Fruit fly (Drosophila melanogaster) whole organism, adult: Measurements from ENCODE around the gene BORCS5.

Source experiments
- CG11617 ChIP-seq: fragments of 200-800 bp; sonication (Bioruptor generic); optimal IDR thresholded peaks from 2 replicates; lab custom pipeline; 2017; ENCODE audit warnings: mild to moderate bottlenecking, missing biosample characterization, missing genetic modification reagents, missing genetic modification characterization
- CG12768 ChIP-seq: fragments of 200-800 bp; sonication (Bioruptor generic); optimal IDR thresholded peaks from 2 replicates; lab custom pipeline; 2017; ENCODE audit warnings: missing biosample characterization, missing genetic modification characterization, mild to moderate bottlenecking, moderate library complexity, missing genetic modification reagents
- CG14711 ChIP-seq: fragments of 200-800 bp; sonication (Bioruptor generic); optimal IDR thresholded peaks from 2 replicates; lab custom pipeline; 2018; ENCODE audit warnings: missing biosample characterization, mild to moderate bottlenecking, missing genetic modification characterization, moderate library complexity
- CG1620 ChIP-seq: fragments of 200-800 bp; sonication (Bioruptor generic); optimal IDR thresholded peaks from 2 replicates; lab custom pipeline; 2016; ENCODE audit warnings: missing biosample characterization, missing genetic modification characterization
- CG33017 ChIP-seq: fragments of 200-800 bp; sonication (Bioruptor generic); optimal IDR thresholded peaks from 2 replicates; lab custom pipeline; 2018; ENCODE audit warnings: missing biosample characterization, mild to moderate bottlenecking, missing genetic modification characterization, moderate library complexity
- CG5204 ChIP-seq: fragments of 200-800 bp; sonication (Bioruptor generic); optimal IDR thresholded peaks from 2 replicates; lab custom pipeline; 2016; ENCODE audit warnings: missing biosample characterization, missing genetic modification characterization
- CG7045 ChIP-seq: fragments of 200-800 bp; sonication (Bioruptor generic); optimal IDR thresholded peaks from 2 replicates; lab custom pipeline; 2017; ENCODE audit warnings: missing biosample characterization, mild to moderate bottlenecking, missing genetic modification characterization
- CG7101 ChIP-seq: fragments of 200-800 bp; sonication (Bioruptor generic); optimal IDR thresholded peaks from 2 replicates; lab custom pipeline; 2018; ENCODE audit warnings: missing biosample characterization, mild to moderate bottlenecking, missing genetic modification characterization, moderate library complexity
- Clk ChIP-seq: fragments of 200-800 bp; sonication (Bioruptor generic); optimal IDR thresholded peaks from 2 replicates; lab custom pipeline; 2017; ENCODE audit warnings: missing biosample characterization, missing genetic modification characterization
- Crg-1 ChIP-seq: fragments of 200-800 bp; sonication (Bioruptor generic); optimal IDR thresholded peaks from 2 replicates; lab custom pipeline; 2016; ENCODE audit warnings: missing biosample characterization, missing genetic modification characterization
- Hr96 ChIP-seq: fragments of 200-800 bp; sonication (Bioruptor generic); optimal IDR thresholded peaks from 2 replicates; lab custom pipeline; 2016; ENCODE audit warnings: missing biosample characterization, missing genetic modification characterization
- Mnt ChIP-seq: fragments of 200-800 bp; sonication (Bioruptor generic); optimal IDR thresholded peaks from 2 replicates; lab custom pipeline; 2016; ENCODE audit warnings: missing biosample characterization, mild to moderate bottlenecking, missing genetic modification characterization
- bab1 ChIP-seq: fragments of 200-800 bp; sonication (Bioruptor generic); optimal IDR thresholded peaks from 3 replicates; lab custom pipeline; 2019; ENCODE audit warnings: missing biosample characterization, mild to moderate bottlenecking, missing genetic modification characterization, moderate library complexity
- cic ChIP-seq: fragments of 200-800 bp; sonication (Bioruptor generic); optimal IDR thresholded peaks from 2 replicates; lab custom pipeline; 2017; ENCODE audit warnings: missing biosample characterization, mild to moderate bottlenecking, missing genetic modification characterization, moderate library complexity
- cnc ChIP-seq, 2 experiments: fragments of >200 bp; optimal IDR thresholded peaks; 2 replicates each; lab custom pipeline; 2017
- kay ChIP-seq: fragments of 200-800 bp; sonication (Bioruptor generic); peaks from one replicate; lab custom pipeline; 2016; ENCODE audit warnings: missing biosample characterization, missing genetic modification characterization, borderline replicate concordance
- ovo ChIP-seq: fragments of 200-800 bp; sonication (Bioruptor generic); optimal IDR thresholded peaks from 2 replicates; lab custom pipeline; 2016; ENCODE audit warnings: missing biosample characterization, missing genetic modification characterization
- pad ChIP-seq: fragments of 200-800 bp; sonication (Bioruptor generic); optimal IDR thresholded peaks from 3 replicates; lab custom pipeline; 2017; ENCODE audit warnings: missing biosample characterization, missing genetic modification characterization, mild to moderate bottlenecking, moderate library complexity, missing genetic modification reagents
- tj ChIP-seq: fragments of 200-800 bp; sonication (Bioruptor generic); optimal IDR thresholded peaks from 3 replicates; lab custom pipeline; 2017; ENCODE audit warnings: missing biosample characterization, mild to moderate bottlenecking, missing genetic modification characterization, moderate library complexity
- toe ChIP-seq: fragments of 200-800 bp; sonication (Bioruptor generic); optimal IDR thresholded peaks from 2 replicates; lab custom pipeline; 2016; ENCODE audit warnings: missing biosample characterization, missing genetic modification characterization

BORCS5 gene

DNA sequence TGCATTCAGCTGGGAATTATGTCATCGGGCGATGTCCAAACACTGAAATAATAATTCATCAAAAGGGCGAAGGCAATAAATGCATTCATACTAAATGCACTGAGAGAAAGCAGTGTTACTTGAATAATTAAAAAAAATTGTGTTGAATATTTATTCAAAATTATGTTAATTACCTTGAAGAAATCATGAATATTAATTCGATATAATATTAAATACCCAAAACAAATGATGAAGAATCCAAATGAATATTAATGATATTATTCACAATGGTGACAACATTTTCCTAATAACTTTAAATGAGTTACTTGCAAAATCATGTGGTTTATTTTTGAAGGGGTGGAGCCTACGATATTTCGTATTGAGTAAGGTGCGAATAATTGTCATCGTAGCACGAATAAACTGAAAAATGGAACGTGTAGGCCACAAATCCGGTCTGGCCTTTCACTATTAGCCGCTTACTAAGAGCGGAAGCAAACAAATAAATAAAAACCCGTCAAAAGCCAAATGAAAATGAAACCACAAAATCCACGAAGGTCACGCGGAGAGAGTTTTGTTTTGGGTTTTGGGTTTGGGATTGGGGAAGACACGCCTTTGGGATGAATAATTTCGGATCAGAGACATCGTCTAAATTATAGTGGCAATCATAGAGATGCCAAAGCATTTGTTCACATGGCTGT, 30.7 kb downstream of the BORCS5 start:
- TF ChIP-seq bab1 = no peak
- TF ChIP-seq CG12768 (GFP tag; lab: Kevin White, UChicago) = no peak

DNA sequence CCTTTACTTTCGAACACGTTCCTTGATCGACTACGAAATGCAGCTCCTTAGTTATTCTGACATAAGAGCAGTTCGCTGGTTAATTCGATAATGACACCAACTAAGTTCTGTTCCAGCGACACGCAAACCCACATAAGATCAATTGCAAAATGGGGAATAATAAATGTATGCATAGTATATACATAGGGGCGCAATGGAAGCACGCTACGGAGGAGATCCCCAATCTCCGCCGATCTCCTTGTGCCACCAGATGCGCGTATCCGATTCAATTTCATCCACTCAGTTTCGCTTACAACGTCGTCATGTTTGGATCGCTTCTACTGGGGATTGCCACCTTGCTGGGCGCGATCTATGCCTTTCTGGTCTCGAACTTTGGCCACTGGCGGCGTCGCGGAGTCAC, 33.3 kb downstream of the BORCS5 start, which contains the start of gene Cyp28c1:
Gene Cyp28c1, plus strand, starts transcription at position 301 of the 400 bp plus-strand sequence.
- TF ChIP-seq Mnt (no peak), CG1620 (GFP tag; lab: Kevin White, UChicago) (no peak), cnc (optimal IDR thresholded peaks at IDR 0.05; lab: Kevin White, UChicago) (no peak), CG33017 (tag; lab: Kevin White, UChicago) (no peak), kay (GFP tag; lab: Kevin White, UChicago) (no peak), CG14711 (tag; lab: Kevin White, UChicago) (no peak)

DNA sequence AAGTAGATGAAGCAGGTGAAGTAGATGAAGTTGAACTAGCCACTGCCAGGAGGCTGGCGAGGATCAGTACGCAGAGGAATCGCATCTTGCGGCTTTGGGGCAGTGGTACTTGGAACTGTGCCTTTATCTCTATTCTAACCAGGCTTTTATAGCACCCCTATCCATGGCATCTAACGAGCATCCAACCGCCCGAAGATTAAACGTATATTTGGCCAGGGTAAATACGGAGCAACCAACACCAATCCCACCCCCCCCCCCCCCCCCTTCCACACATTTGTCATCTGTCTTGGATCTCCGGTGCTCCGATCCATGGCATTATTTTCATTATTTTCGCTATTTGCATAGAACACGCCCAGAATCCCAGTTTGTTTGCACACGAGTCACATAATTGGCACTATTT, 34.7 kb downstream of the BORCS5 start, which contains the start of gene CG15741:
Gene CG15741, minus strand, starts transcription at position 101 of the 400 bp plus-strand sequence.
- TF ChIP-seq cnc (optimal IDR thresholded peaks at IDR 0.05; lab: Kevin White, UChicago) = no peak
- no peak for TF ChIP-seq CG1620 (GFP tag; lab: Kevin White, UChicago)
- no peak for TF ChIP-seq Hr96 (GFP tag; lab: Kevin White, UChicago)
- no peak for TF ChIP-seq bab1
- TF ChIP-seq CG7045 = no peak
- TF ChIP-seq ovo (GFP tag; lab: Kevin White, UChicago) = no peak
- TF ChIP-seq Mnt = no peak
- no peak for TF ChIP-seq CG12768 (GFP tag; lab: Kevin White, UChicago)
- TF ChIP-seq pad (GFP tag; lab: Kevin White, UChicago) = no peak
- no peak for TF ChIP-seq CG5204 (GFP tag; lab: Kevin White, UChicago)
- no peak for TF ChIP-seq CG33017 (tag; lab: Kevin White, UChicago)
- no peak for TF ChIP-seq Clk (GFP tag; lab: Kevin White, UChicago)
- no peak for TF ChIP-seq toe (GFP tag; lab: Kevin White, UChicago)
- TF ChIP-seq CG7101 = no peak
- no peak for TF ChIP-seq tj (GFP tag; lab: Kevin White, UChicago)
- TF ChIP-seq cic (GFP tag; lab: Kevin White, UChicago) = no peak
- no peak for TF ChIP-seq CG11617 (GFP tag; lab: Kevin White, UChicago)

DNA sequence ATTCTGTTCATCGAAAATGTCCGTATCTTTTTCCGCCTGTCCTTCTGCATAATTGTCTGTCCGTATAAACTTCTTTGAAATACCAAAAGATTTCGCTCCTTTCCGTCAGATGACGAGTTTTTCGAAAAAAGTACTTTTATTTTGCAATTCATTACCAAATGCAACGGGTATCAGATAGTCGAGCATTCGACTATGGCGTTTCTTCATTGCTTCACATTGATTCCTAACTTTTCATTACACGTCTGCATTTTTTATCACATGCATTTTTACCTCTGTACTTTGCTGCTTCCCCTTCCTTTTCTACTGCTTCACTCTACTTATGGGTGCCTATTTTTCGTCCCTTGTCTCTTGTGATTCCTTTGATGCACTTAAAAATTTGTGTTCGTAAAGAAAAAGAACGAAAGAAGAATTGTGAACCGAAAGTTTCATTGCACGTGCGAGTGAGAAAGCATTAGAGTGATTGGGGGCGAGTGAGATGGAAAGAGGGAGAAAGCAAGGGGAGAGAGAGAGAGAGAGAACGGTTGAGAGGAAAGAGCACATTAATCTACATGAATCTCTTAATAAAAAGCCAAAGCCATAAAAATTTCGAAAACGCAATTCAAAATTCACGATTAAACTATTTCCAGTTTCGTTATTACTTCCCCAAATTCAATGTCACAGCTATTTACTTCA, 44.1 kb downstream of the BORCS5 start:
- TF ChIP-seq CG12768 (GFP tag; lab: Kevin White, UChicago) = no peak
- no peak for TF ChIP-seq pad (GFP tag; lab: Kevin White, UChicago)

DNA sequence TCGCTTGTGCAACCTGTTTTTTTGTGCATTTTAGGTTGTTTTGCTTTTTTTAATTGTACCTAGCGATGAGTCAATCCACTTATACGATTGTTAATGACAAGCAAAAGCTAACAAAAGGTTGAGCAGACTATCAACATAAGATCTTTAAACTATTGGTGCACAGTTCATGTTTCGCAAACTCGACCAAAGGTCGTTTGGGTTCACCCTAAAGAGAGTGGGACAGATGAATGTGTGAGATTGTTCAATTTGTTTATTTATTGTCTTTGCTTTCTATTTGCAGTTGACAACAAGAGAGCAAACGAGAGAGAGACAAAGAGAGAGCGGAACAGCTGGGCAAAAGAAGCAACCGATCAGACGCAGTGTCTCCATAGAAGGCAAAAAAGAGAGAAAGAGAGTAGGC, 49.6 kb downstream of the BORCS5 start:
- TF ChIP-seq CG11617 (GFP tag; lab: Kevin White, UChicago) (peak; percentile 47), CG5204 (GFP tag; lab: Kevin White, UChicago) (no peak), Crg-1 (GFP tag; lab: Kevin White, UChicago) (no peak), cnc (optimal IDR thresholded peaks at IDR 0.05; lab: Kevin White, UChicago) (no peak), CG1620 (GFP tag; lab: Kevin White, UChicago) (peak; percentile 4), ovo (GFP tag; lab: Kevin White, UChicago) (no peak), CG14711 (tag; lab: Kevin White, UChicago) (peak; percentile 4), bab1 (peak; percentile 67), Clk (GFP tag; lab: Kevin White, UChicago) (no peak), CG7101 (peak; percentile 66), CG12768 (GFP tag; lab: Kevin White, UChicago) (peak; percentile 54), Hr96 (GFP tag; lab: Kevin White, UChicago) (no peak), cic (GFP tag; lab: Kevin White, UChicago) (peak; percentile 38), toe (GFP tag; lab: Kevin White, UChicago) (no peak), CG7045 (peak; percentile 9), tj (GFP tag; lab: Kevin White, UChicago) (peak; percentile 28)

DNA sequence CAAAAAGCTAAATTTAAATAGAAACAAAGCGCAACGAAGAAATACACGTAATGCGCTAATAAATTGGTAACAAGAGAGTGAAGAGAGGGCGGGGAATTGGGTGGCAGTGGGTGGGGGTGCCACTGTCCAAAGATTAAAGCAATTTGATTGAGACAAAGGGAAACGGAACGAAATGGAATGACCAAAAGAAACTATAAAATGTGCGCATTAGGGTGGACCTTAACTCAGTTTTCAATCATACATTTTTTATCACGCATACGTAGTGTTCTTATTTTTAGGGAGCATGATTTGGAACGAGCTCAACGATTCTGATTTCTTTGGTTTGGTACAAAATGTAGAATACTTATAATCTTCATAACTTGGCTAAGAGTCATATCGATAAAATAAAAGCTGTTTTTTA, 50.6 kb downstream of the BORCS5 start:
- TF ChIP-seq CG12768 (GFP tag; lab: Kevin White, UChicago) (peak; percentile 61), bab1 (peak; percentile 32), CG7045 (peak; percentile 1), pad (GFP tag; lab: Kevin White, UChicago) (no peak), CG14711 (tag; lab: Kevin White, UChicago) (peak; percentile 27), CG7101 (peak; percentile 65), kay (GFP tag; lab: Kevin White, UChicago) (no peak), Crg-1 (GFP tag; lab: Kevin White, UChicago) (no peak), toe (GFP tag; lab: Kevin White, UChicago) (no peak), Mnt (no peak), cic (GFP tag; lab: Kevin White, UChicago) (peak; percentile 20), CG33017 (tag; lab: Kevin White, UChicago) (no peak), CG11617 (GFP tag; lab: Kevin White, UChicago) (peak; percentile 19), Hr96 (GFP tag; lab: Kevin White, UChicago) (peak; percentile 28), CG5204 (GFP tag; lab: Kevin White, UChicago) (no peak), ovo (GFP tag; lab: Kevin White, UChicago) (no peak), Clk (GFP tag; lab: Kevin White, UChicago) (no peak)
